Worm (Caenorhabditis elegans) whole organism, midembryonic: ENCODE measurements around the gene jac-1.

Experiments used
- T22C8.4 ChIP-seq: fragments of 200-800 bp; sonication (Bioruptor generic); IDR thresholded peaks from 2 replicates; pipeline ENCODE4 v1.3.6; 2022; ENCODE audit warnings: missing genetic modification characterization, missing compliant biosample characterization
- cog-1 ChIP-seq: sonication (generic microtip); optimal IDR thresholded peaks from 2 replicates; lab custom pipeline; 2016; ENCODE audit warnings: missing genetic modification characterization, missing compliant biosample characterization
- flt-1 ChIP-seq: fragments of 200-800 bp; sonication (Bioruptor generic); IDR thresholded peaks from 2 replicates; pipeline ENCODE4 v1.3.6; 2022; ENCODE audit warnings: missing genetic modification characterization, missing compliant biosample characterization
- klf-2 ChIP-seq: fragments of 200-800 bp; sonication (Bioruptor generic); conservative IDR thresholded peaks from 2 replicates; pipeline ENCODE4 v1.3.6; 2022; ENCODE audit warnings: missing genetic modification reagents, missing genetic modification characterization, missing compliant biosample characterization
- med-1 ChIP-seq: sonication (generic microtip); optimal IDR thresholded peaks from 2 replicates; lab custom pipeline; 2017; ENCODE audit warnings: missing genetic modification characterization, mild to moderate bottlenecking, missing compliant biosample characterization, antibody characterized with exemption, missing genetic modification reagents; ENCODE audit not compliant: insufficient read depth
- ref-1 ChIP-seq: fragments of 200-800 bp; sonication (Bioruptor generic); conservative IDR thresholded peaks from 2 replicates; pipeline ENCODE4 v1.3.6; 2022; ENCODE audit warnings: missing genetic modification reagents, missing genetic modification characterization, missing compliant biosample characterization
- tab-1 ChIP-seq: fragments of 200-800 bp; sonication (Bioruptor generic); IDR thresholded peaks from 2 replicates; pipeline ENCODE4 v1.3.6; 2022; ENCODE audit warnings: missing genetic modification characterization, missing compliant biosample characterization
- ztf-23 ChIP-seq: fragments of 200-800 bp; sonication (Bioruptor generic); IDR thresholded peaks from 2 replicates; pipeline ENCODE4 v1.3.6; 2022; ENCODE audit warnings: missing genetic modification reagents, missing genetic modification characterization, missing compliant biosample characterization
- ztf-29 ChIP-seq: fragments of 200-800 bp; sonication (Bioruptor generic); IDR thresholded peaks from 2 replicates; pipeline ENCODE4 v1.3.6; 2022; ENCODE audit warnings: missing genetic modification reagents, missing genetic modification characterization, missing compliant biosample characterization

The jac-1 gene

DNA sequence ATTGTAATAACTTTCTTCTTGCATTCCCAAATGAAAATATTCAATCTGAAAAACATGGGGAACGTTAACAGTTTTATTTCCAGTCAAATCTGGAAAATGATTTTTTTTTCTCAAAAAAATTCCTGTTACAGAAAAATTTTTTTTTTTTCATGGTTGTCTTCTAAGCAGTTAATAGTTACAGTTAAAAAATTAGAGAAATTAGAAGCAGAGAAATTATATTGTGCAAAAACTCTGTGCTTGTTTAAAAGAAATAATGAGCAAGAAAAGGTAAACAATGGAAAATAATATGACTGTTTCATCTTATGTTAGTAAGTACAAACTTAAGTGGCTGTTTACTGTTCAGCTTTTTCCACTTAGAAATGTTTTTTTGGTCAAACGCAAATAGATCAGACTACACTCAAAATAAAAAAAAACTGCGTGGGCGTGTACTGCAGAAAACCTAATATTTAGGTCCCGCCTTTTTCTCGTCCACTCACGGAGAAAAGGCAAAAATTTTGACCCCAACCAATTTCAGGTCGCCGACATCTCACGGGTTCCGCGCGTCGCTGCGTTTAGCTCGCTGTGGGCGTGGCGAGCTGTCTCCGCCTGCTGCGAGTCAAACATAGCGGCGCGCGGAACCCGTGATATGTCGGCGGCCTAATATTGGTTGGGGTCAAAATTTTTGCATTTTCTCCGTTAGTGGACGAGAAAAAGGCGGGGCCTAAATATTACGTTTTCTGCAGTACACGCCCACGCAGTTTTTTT lies 75.6 kb downstream of the jac-1 start, which contains the start of gene ifas-3:
TSS of gene ifas-3 (minus strand) at position 51 of the 744 bp plus-strand sequence.
- no peak for TF ChIP-seq T22C8.4 (GFP tag; lab: Robert Waterston, UW)
- no peak for TF ChIP-seq ref-1
- no peak for TF ChIP-seq flt-1
- TF ChIP-seq med-1 (GFP tag; lab: Kevin White, UChicago) = no peak
- no peak for TF ChIP-seq ztf-23 (GFP tag; lab: Robert Waterston, UW)
- TF ChIP-seq cog-1 (tag; lab: Kevin White, UChicago) = no peak
- TF ChIP-seq klf-2 = no peak
- no peak for TF ChIP-seq tab-1 (GFP tag; lab: Robert Waterston, UW)
- TF ChIP-seq ztf-29 (GFP tag; lab: Robert Waterston, UW) = no peak

DNA sequence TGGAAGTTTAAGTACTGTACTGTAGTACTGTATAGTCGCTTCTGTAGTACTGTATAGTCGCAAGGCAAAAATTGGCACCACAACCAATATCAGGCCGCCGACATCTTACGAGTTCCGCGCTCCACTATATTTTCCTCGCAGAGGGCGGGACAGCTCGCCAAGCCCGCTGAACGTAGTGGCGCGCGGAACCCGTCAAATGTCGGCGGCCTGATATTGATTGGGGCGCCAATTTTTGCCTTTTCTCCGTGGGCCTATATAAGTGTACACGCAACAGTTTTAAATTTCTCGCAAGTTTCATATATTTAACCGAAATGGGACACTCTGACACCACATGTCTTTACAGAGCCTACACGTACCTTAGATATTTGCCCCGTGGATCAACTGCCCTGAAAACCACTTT lies 76.7 kb downstream of the jac-1 start:
- TF ChIP-seq ztf-23 (GFP tag; lab: Robert Waterston, UW) (no peak), cog-1 (tag; lab: Kevin White, UChicago) (no peak), flt-1 (no peak), tab-1 (GFP tag; lab: Robert Waterston, UW) (no peak), klf-2 (no peak), ref-1 (no peak), med-1 (GFP tag; lab: Kevin White, UChicago) (no peak)
